Fruit fly (Drosophila melanogaster): Measurements from ENCODE around the gene grk.

The grk gene

dm6 chr2L:8381508-8382036 is 51.8 kb downstream of the grk start, which contains the start of gene AlaRS (continued):
- TF ChIP-seq lbe (GFP tag; optimal IDR thresholded peaks at IDR 0.05) (peak; percentile 70), Xbp1 (GFP tag; optimal IDR thresholded peaks at IDR 0.05) (peak; percentile 18), Eip74EF (GFP tag; optimal IDR thresholded peaks at IDR 0.05) (peak in 1 of 2 experiments; percentile 9), CG33557 (GFP tag; optimal IDR thresholded peaks at IDR 0.05) (no peak), NC2β (GFP tag; optimal IDR thresholded peaks at IDR 0.05) (no peak), CG9932 (GFP tag; IDR thresholded peaks at IDR 0.05) (peak; percentile 49), Oli (tag; optimal IDR thresholded peaks at IDR 0.05) (peak; percentile 9), CG31441 (GFP tag; IDR thresholded peaks at IDR 0.05) (peak; percentile 49; the same call in 1 of the 2 replicates), CG1602 (GFP tag; optimal IDR thresholded peaks at IDR 0.05) (peak; percentile 3), dimm (GFP tag; IDR thresholded peaks at IDR 0.05) (no peak), CG6854 (GFP tag; optimal IDR thresholded peaks at IDR 0.05) (no peak), CG4854 (GFP tag; optimal IDR thresholded peaks at IDR 0.05) (peak; percentile 15), Poxn (GFP tag; IDR thresholded peaks at IDR 0.05) (no peak), nerfin-1 (tag; optimal IDR thresholded peaks at IDR 0.05) (peak; percentile 30), CG14667 (GFP tag; IDR thresholded peaks at IDR 0.05) (no peak), CG2712 (tag; optimal IDR thresholded peaks at IDR 0.05) (peak; percentile 61), dmrt99B (tag; optimal IDR thresholded peaks at IDR 0.05) (peak; percentile 27), so (GFP tag; IDR thresholded peaks at IDR 0.05) (no peak), CG8944 (GFP tag; optimal IDR thresholded peaks at IDR 0.05) (no peak), klu (GFP tag; IDR thresholded peaks at IDR 0.05) (0 out of 2 replicates have a peak, but pooled peaks have one; percentile 18), lmd (GFP tag; IDR thresholded peaks at IDR 0.05) (0 out of 2 replicates have a peak, but pooled peaks have one; percentile 14), Dbx (GFP tag; IDR thresholded peaks at IDR 0.05) (0 out of 3 replicates have a peak, but pooled peaks have one; percentile 6), wek (GFP tag; optimal IDR thresholded peaks at IDR 0.05) (no peak), kni (GFP tag; optimal IDR thresholded peaks at IDR 0.05) (peak; percentile 58), CG14860 (GFP tag; IDR thresholded peaks at IDR 0.05; ENCODE audit: partially characterized antibody) (peak; percentile 41; the same call in 1 of the 3 replicates), CG16813 (GFP tag; IDR thresholded peaks at IDR 0.05; ENCODE audit: partially characterized antibody) (peak; percentile 42; the same call in 1 of the 3 replicates), Fer3 (tag; optimal IDR thresholded peaks at IDR 0.05) (peak; percentile 12), Meics (GFP tag; optimal IDR thresholded peaks at IDR 0.05) (peak; percentile 28), CG4404 (GFP tag; IDR thresholded peaks at IDR 0.05) (no peak), sqz (GFP tag; optimal IDR thresholded peaks at IDR 0.05) (peak; percentile 14), CG8924 (tag; optimal IDR thresholded peaks at IDR 0.05) (peak; percentile 28), CG3407 (GFP tag; optimal IDR thresholded peaks at IDR 0.05) (peak; percentile 24), Hr51 (GFP tag; optimal IDR thresholded peaks at IDR 0.05) (peak in 1 of 2 experiments; percentile 46), lola (GFP tag; optimal IDR thresholded peaks at IDR 0.05) (peak in 1 of 3 experiments; percentile 29), Asciz (GFP tag; optimal IDR thresholded peaks at IDR 0.05) (peak; percentile 16), bigmax (GFP tag; optimal IDR thresholded peaks at IDR 0.05) (peak; percentile 68), MESR4 (GFP tag; optimal IDR thresholded peaks at IDR 0.05) (peak; percentile 77), tin (GFP tag; optimal IDR thresholded peaks at IDR 0.05) (peak; percentile 19), CG4820 (GFP tag; optimal IDR thresholded peaks at IDR 0.05) (peak; percentile 17), CG34376 (GFP tag; optimal IDR thresholded peaks at IDR 0.05) (peak; percentile 41), nom (GFP tag; optimal IDR thresholded peaks at IDR 0.05) (peak; percentile 34), CG34224 (GFP tag; IDR thresholded peaks at IDR 0.05; ENCODE audit: partially characterized antibody) (peak; percentile 61)

Data from whole organism, embryonic.